Worm (Caenorhabditis elegans) whole organism, midembryonic: ENCODE data around the gene clec-166.

Experiments used
- med-1 ChIP-seq: sonication (generic microtip); optimal IDR thresholded peaks from 2 replicates; lab custom pipeline; 2017; ENCODE audit warnings: missing genetic modification characterization, mild to moderate bottlenecking, missing compliant biosample characterization, antibody characterized with exemption, missing genetic modification reagents; ENCODE audit not compliant: insufficient read depth
- ztf-29 ChIP-seq: fragments of 200-800 bp; sonication (Bioruptor generic); IDR thresholded peaks from 2 replicates; pipeline ENCODE4 v1.3.6; 2022; ENCODE audit warnings: missing genetic modification reagents, missing genetic modification characterization, missing compliant biosample characterization

- TF ChIP-seq ztf-29 (GFP tag; lab: Robert Waterston, UW) (no peak), med-1 (no peak)
These were observed 46.3 kb downstream of the clec-166 start, which contains the start of gene dsl-2 for ce11 chrIV:1204870-1205269.
